Worm (Caenorhabditis elegans) whole organism, L1 larva: Measurements from ENCODE around the gene C44C1.1.

Experiments used
- C16A3.4 ChIP-seq: fragments of 150-350 bp; optimal IDR thresholded peaks from 2 replicates; lab custom pipeline; 2014; ENCODE audit warnings: missing biosample characterization, missing genetic modification characterization
- alr-1 ChIP-seq: fragments of 200-800 bp; sonication (Bioruptor generic); optimal IDR thresholded peaks from 2 replicates; lab custom pipeline; 2018; ENCODE audit warnings: borderline replicate concordance, mild to moderate bottlenecking, missing genetic modification characterization, missing compliant biosample characterization
- ama-1 ChIP-seq: fragments of 150-350 bp; optimal IDR thresholded peaks from 2 replicates; lab custom pipeline; 2014
- blmp-1 ChIP-seq: fragments of 150-350 bp; optimal IDR thresholded peaks from 2 replicates; lab custom pipeline; 2014; ENCODE audit warnings: missing biosample characterization, missing genetic modification characterization
- ceh-8 ChIP-seq: fragments of 200-800 bp; sonication (Bioruptor generic); optimal IDR thresholded peaks from 2 replicates; lab custom pipeline; 2018; ENCODE audit warnings: mild to moderate bottlenecking, missing genetic modification characterization, moderate library complexity, missing compliant biosample characterization
- ceh-82 ChIP-seq, 3 experiments: fragments of 150-350 bp in 1 of 3; sonication (generic microtip) in 2 of 3; optimal IDR thresholded peaks; 2 replicates each; lab custom pipeline; 2014 to 2017; ENCODE audit warnings: missing biosample characterization in 3 of 3, missing genetic modification characterization in 3 of 3
- ceh-88 ChIP-seq: fragments of 200-800 bp; sonication (Bioruptor generic); IDR thresholded peaks from 2 replicates; pipeline ENCODE4 v1.3.6; 2022; ENCODE audit warnings: missing genetic modification characterization, missing compliant biosample characterization
- ces-1 ChIP-seq: fragments of 150-350 bp; optimal IDR thresholded peaks from 2 replicates; lab custom pipeline; 2014; ENCODE audit warnings: missing biosample characterization, missing genetic modification reagents, missing genetic modification characterization
- dsc-1 ChIP-seq: sonication (generic microtip); optimal IDR thresholded peaks from 2 replicates; lab custom pipeline; 2016; ENCODE audit warnings: mild to moderate bottlenecking, missing genetic modification characterization, missing compliant biosample characterization
- efl-1 ChIP-seq, 4 experiments: fragments of 150-350 bp; optimal IDR thresholded peaks in 3 of 4; peaks in 1 of 4; 1 replicate in 1 of 4; 2 replicates in 3 of 4; lab custom pipeline; 2014; ENCODE audit warnings: missing biosample characterization in 2 of 4, missing genetic modification characterization in 2 of 4, missing genetic modification reagents in 2 of 4
- egl-13 ChIP-seq: sonication (generic microtip); optimal IDR thresholded peaks from 2 replicates; lab custom pipeline; 2016; ENCODE audit warnings: missing genotype, missing genetic modification reagents, missing genetic modification characterization, missing compliant biosample characterization
- elt-2 ChIP-seq: sonication (generic microtip); optimal IDR thresholded peaks from 2 replicates; lab custom pipeline; 2016; ENCODE audit warnings: missing genetic modification characterization, mild to moderate bottlenecking, inconsistent platforms, missing compliant biosample characterization, missing genetic modification reagents
- elt-3 ChIP-seq, 6 experiments: fragments of 150-350 bp in 1 of 6; sonication (generic microtip); optimal IDR thresholded peaks; 2 replicates each; lab custom pipeline; 2017 to 2018; ENCODE audit warnings: missing biosample characterization in 6 of 6, missing genetic modification characterization in 6 of 6, inconsistent platforms in 1 of 6
- fkh-10 ChIP-seq: sonication (generic microtip); optimal IDR thresholded peaks from 2 replicates; lab custom pipeline; 2017; ENCODE audit warnings: missing biosample characterization, missing genetic modification reagents, missing genetic modification characterization
- fkh-4 ChIP-seq: sonication (generic microtip); optimal IDR thresholded peaks from 2 replicates; lab custom pipeline; 2016; ENCODE audit warnings: missing compliant biosample characterization, missing genetic modification characterization, borderline replicate concordance
- fkh-8 ChIP-seq: sonication (generic microtip); optimal IDR thresholded peaks from 2 replicates; lab custom pipeline; 2016; ENCODE audit warnings: mild to moderate bottlenecking, missing genetic modification characterization, missing compliant biosample characterization
- fos-1 ChIP-seq: fragments of 150-350 bp; optimal IDR thresholded peaks from 2 replicates; lab custom pipeline; 2014; ENCODE audit warnings: missing biosample characterization, missing genetic modification characterization
- grh-1 ChIP-seq: fragments of 200-800 bp; sonication (Bioruptor generic); IDR thresholded peaks from 2 replicates; pipeline ENCODE4 v1.3.6; 2022; ENCODE audit warnings: missing genetic modification reagents, missing genetic modification characterization, missing compliant biosample characterization
- hlh-17 ChIP-seq: fragments of 200-800 bp; sonication (Bioruptor generic); optimal IDR thresholded peaks from 2 replicates; lab custom pipeline; 2018; ENCODE audit warnings: missing genetic modification characterization, mild to moderate bottlenecking, missing compliant biosample characterization, moderate library complexity, borderline replicate concordance
- hpl-2 ChIP-seq: fragments of 150-350 bp; optimal IDR thresholded peaks from 2 replicates; lab custom pipeline; 2014; ENCODE audit warnings: missing biosample characterization, missing genetic modification reagents, missing genetic modification characterization
- jun-1 ChIP-seq: fragments of 150-350 bp; optimal IDR thresholded peaks from 2 replicates; lab custom pipeline; 2014; ENCODE audit warnings: missing biosample characterization, missing genetic modification reagents, missing genetic modification characterization
- lin-13 ChIP-seq: fragments of 150-350 bp; optimal IDR thresholded peaks from 2 replicates; lab custom pipeline; 2014; ENCODE audit warnings: missing biosample characterization, missing genetic modification reagents, missing genetic modification characterization
- lin-14 ChIP-seq: fragments of 200-800 bp; sonication (Bioruptor generic); optimal IDR thresholded peaks from 2 replicates; lab custom pipeline; 2018; ENCODE audit warnings: mild to moderate bottlenecking, missing genetic modification characterization, moderate library complexity, missing compliant biosample characterization
- lin-35 ChIP-seq, 2 experiments: fragments of 150-350 bp; optimal IDR thresholded peaks; 2 replicates each; lab custom pipeline; 2014; ENCODE audit warnings: missing biosample characterization in 2 of 2, missing genetic modification characterization in 2 of 2, missing genetic modification reagents in 2 of 2
- lir-3 ChIP-seq: sonication (generic microtip); optimal IDR thresholded peaks from 2 replicates; lab custom pipeline; 2016; ENCODE audit warnings: mild to moderate bottlenecking, missing genetic modification characterization, moderate library complexity, missing compliant biosample characterization; ENCODE audit not compliant: poor library complexity
- lsy-2 ChIP-seq, 2 experiments: fragments of 150-350 bp; optimal IDR thresholded peaks; 2 replicates each; lab custom pipeline; 2014; ENCODE audit warnings: missing biosample characterization in 2 of 2, missing genetic modification characterization in 2 of 2
- mef-2 ChIP-seq: fragments of 150-350 bp; optimal IDR thresholded peaks from 2 replicates; lab custom pipeline; 2014; ENCODE audit warnings: missing biosample characterization, missing genetic modification characterization
- mep-1 ChIP-seq: fragments of 150-350 bp; optimal IDR thresholded peaks from 2 replicates; lab custom pipeline; 2014; ENCODE audit warnings: missing biosample characterization, missing genetic modification characterization
- nhr-20 ChIP-seq: sonication (generic microtip); optimal IDR thresholded peaks from 2 replicates; lab custom pipeline; 2016; ENCODE audit warnings: mild to moderate bottlenecking, missing genetic modification characterization, missing compliant biosample characterization
- nhr-237 ChIP-seq: fragments of 150-350 bp; optimal IDR thresholded peaks from 2 replicates; lab custom pipeline; 2014; ENCODE audit warnings: missing biosample characterization, missing genetic modification characterization
- nhr-28 ChIP-seq: fragments of 150-350 bp; optimal IDR thresholded peaks from 2 replicates; lab custom pipeline; 2014; ENCODE audit warnings: missing biosample characterization, missing genetic modification characterization
- nhr-47 ChIP-seq: sonication (generic microtip); optimal IDR thresholded peaks from 2 replicates; lab custom pipeline; 2016; ENCODE audit warnings: mild to moderate bottlenecking, missing genetic modification characterization, moderate library complexity, missing compliant biosample characterization
- nhr-71 ChIP-seq: sonication (generic microtip); optimal IDR thresholded peaks from 2 replicates; lab custom pipeline; 2016; ENCODE audit warnings: mild to moderate bottlenecking, missing genetic modification characterization, moderate library complexity, missing compliant biosample characterization
- nhr-85 ChIP-seq: sonication (generic microtip); peaks from one replicate; lab custom pipeline; 2016; ENCODE audit warnings: missing genetic modification characterization, inconsistent platforms, missing compliant biosample characterization
- nhr-90 ChIP-seq: sonication (generic microtip); optimal IDR thresholded peaks from 2 replicates; lab custom pipeline; 2016; ENCODE audit warnings: mild to moderate bottlenecking, missing genetic modification characterization, missing compliant biosample characterization; ENCODE audit not compliant: poor library complexity
- pag-3 ChIP-seq: sonication (generic microtip); optimal IDR thresholded peaks from 2 replicates; lab custom pipeline; 2017; ENCODE audit warnings: missing genetic modification characterization, mild to moderate bottlenecking, missing compliant biosample characterization, antibody characterized with exemption, borderline replicate concordance; ENCODE audit not compliant: insufficient read depth
- pax-3 ChIP-seq: fragments of 200-800 bp; sonication (Bioruptor generic); optimal IDR thresholded peaks from 2 replicates; lab custom pipeline; 2018; ENCODE audit warnings: mild to moderate bottlenecking, missing genetic modification characterization, moderate library complexity, missing compliant biosample characterization
- skn-1 ChIP-seq: fragments of 150-350 bp; optimal IDR thresholded peaks from 2 replicates; lab custom pipeline; 2014; ENCODE audit warnings: missing biosample characterization, missing genetic modification characterization
- snu-23 ChIP-seq: sonication (generic microtip); optimal IDR thresholded peaks from 2 replicates; lab custom pipeline; 2016; ENCODE audit warnings: missing genetic modification characterization, missing compliant biosample characterization
- swsn-7 ChIP-seq: sonication (generic microtip); optimal IDR thresholded peaks from 2 replicates; lab custom pipeline; 2016; ENCODE audit warnings: missing genetic modification characterization, missing compliant biosample characterization
- tbx-2 ChIP-seq: sonication (generic microtip); optimal IDR thresholded peaks from 2 replicates; lab custom pipeline; 2016; ENCODE audit warnings: missing genetic modification characterization, missing compliant biosample characterization
- ztf-4 ChIP-seq: fragments of 150-350 bp; optimal IDR thresholded peaks from 2 replicates; lab custom pipeline; 2014; ENCODE audit warnings: missing biosample characterization, missing genetic modification characterization

Gene C44C1.1

DNA sequence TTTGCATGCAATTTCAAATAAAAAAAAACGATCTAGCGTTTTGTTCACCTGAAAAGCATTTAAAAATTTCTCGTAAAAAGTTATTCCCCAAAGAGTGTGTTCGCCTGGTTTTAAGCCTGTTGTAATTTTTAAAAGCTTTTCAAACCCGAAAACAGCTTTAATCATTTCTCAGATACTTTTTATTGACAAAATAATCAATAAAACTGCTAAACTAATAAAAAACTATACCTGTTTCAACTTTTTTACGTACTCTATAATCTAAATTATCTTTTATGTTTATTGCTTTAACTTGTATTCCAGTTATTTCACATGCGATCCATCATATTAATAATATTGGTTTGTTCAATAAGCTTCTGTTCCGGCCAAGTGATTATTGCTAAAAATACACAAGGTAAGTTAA lies 23.5 kb downstream of the C44C1.1 start, which contains the start of gene cutl-21:
Gene cutl-21, plus strand, starts transcription at position 301 of the 400 bp plus-strand sequence.
- TF ChIP-seq elt-3 (tag; optimal IDR thresholded peaks at IDR 0.05; lab: Kevin White, UChicago) (no peak), nhr-90 (no peak), ztf-4 (tag; lab: Kevin White, UChicago) (no peak), jun-1 (no peak), swsn-7 (tag; lab: Kevin White, UChicago) (no peak), ces-1 (GFP tag; lab: Kevin White, UChicago) (no peak), lin-35 (GFP tag; optimal IDR thresholded peaks at IDR 0.05; lab: Kevin White, UChicago) (no peak), ceh-8 (GFP tag; lab: Kevin White, UChicago) (no peak), mef-2 (tag; lab: Kevin White, UChicago) (no peak), efl-1 (optimal IDR thresholded peaks at IDR 0.05; lab: Kevin White, UChicago) (no peak), efl-1 (GFP tag; optimal IDR thresholded peaks at IDR 0.05 in 1 of 2; lab: Kevin White, UChicago) (no peak), fkh-10 (GFP tag; lab: Kevin White, UChicago) (no peak), egl-13 (tag; lab: Kevin White, UChicago) (no peak), dsc-1 (tag; lab: Kevin White, UChicago) (no peak), fkh-4 (tag; lab: Kevin White, UChicago) (no peak), fos-1 (tag; lab: Kevin White, UChicago) (no peak), tbx-2 (tag; lab: Kevin White, UChicago) (no peak)

DNA sequence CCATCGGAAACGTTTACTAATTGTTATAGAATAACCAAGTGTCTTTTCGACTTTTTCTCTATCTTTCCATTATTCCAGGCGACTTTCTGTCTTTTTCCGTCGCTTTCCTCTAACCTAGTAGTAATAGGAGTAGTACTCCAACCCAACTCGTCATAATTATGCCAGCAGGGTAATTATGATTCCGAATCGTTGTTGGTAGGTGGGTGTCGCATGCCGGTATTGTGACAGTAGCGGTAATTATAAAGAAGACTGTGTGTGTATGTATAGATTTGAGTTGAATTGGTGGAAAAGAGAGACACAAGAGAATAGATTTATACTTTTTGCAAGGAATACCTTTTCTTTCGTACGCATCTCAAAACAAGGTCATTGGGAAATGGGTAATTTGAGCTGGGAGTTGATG lies 24.4 kb downstream of the C44C1.1 start:
- TF ChIP-seq ceh-8 (GFP tag; lab: Kevin White, UChicago) (peak; percentile 27), blmp-1 (peak; percentile 29), mep-1 (tag; lab: Kevin White, UChicago) (peak; percentile 25), alr-1 (no peak), nhr-85 (tag; lab: Kevin White, UChicago) (peak; percentile 81)

ce11 chrX:1009512-1009911 lies 28.9 kb downstream of the C44C1.1 start:
- TF ChIP-seq mef-2 (tag; lab: Kevin White, UChicago) (no peak), elt-2 (tag; lab: Kevin White, UChicago) (peak; percentile 17)

ce11 chrX:1010627-1011452 lies 30.3 kb downstream of the C44C1.1 start:
- TF ChIP-seq lin-14 (GFP tag; lab: Kevin White, UChicago) = peak; percentile 74
- peak; percentile 18 for TF ChIP-seq dsc-1 (tag; lab: Kevin White, UChicago)
- peak; percentile 26 for TF ChIP-seq lin-13 (GFP tag; lab: Kevin White, UChicago)
- peak; percentile 82 for TF ChIP-seq snu-23 (GFP tag; lab: Kevin White, UChicago)
- peak; percentile 45; the same call in 1 of the 2 replicates for TF ChIP-seq grh-1 (GFP tag; lab: Robert Waterston, UW)
- peak; percentile 21 for TF ChIP-seq pag-3 (tag; lab: Kevin White, UChicago)
- TF ChIP-seq skn-1 (tag; lab: Kevin White, UChicago) = peak; percentile 68
- peak; percentile 0 to 83 (median 29) for TF ChIP-seq elt-3 (tag; optimal IDR thresholded peaks at IDR 0.05; lab: Kevin White, UChicago)
- peak; percentile 56 for TF ChIP-seq tbx-2 (tag; lab: Kevin White, UChicago)
- peak; percentile 85 for TF ChIP-seq nhr-20 (tag; lab: Kevin White, UChicago)
- TF ChIP-seq nhr-90 = peak; percentile 79
- TF ChIP-seq nhr-237 = no peak
- peak; percentile 9 for TF ChIP-seq pax-3 (tag; lab: Kevin White, UChicago)
- 0 out of 2 replicates have a peak, but pooled peaks have one; percentile 3 for TF ChIP-seq ceh-88 (GFP tag; lab: Robert Waterston, UW)
- no peak for TF ChIP-seq ceh-82 (tag; optimal IDR thresholded peaks at IDR 0.05; lab: Kevin White, UChicago)
- TF ChIP-seq lsy-2 (tag; optimal IDR thresholded peaks at IDR 0.05; lab: Kevin White, UChicago) = peak; percentile 34 to 62
- TF ChIP-seq mep-1 (tag; lab: Kevin White, UChicago) = peak; percentile 62
- peak; percentile 9 for TF ChIP-seq jun-1
- peak; percentile 93 for TF ChIP-seq nhr-85 (tag; lab: Kevin White, UChicago)
- peak; percentile 56 for TF ChIP-seq ztf-4 (tag; lab: Kevin White, UChicago)
- peak; percentile 38 for TF ChIP-seq C16A3.4 (tag; lab: Kevin White, UChicago)
- peak; percentile 47 for TF ChIP-seq nhr-47 (tag; lab: Kevin White, UChicago)
- TF ChIP-seq fkh-8 = peak; percentile 12
- peak; percentile 25 for TF ChIP-seq ama-1 (lab: Kevin White, UChicago)
- TF ChIP-seq hlh-17 = no peak
- TF ChIP-seq nhr-28 (tag; lab: Kevin White, UChicago) = no peak
- TF ChIP-seq nhr-71 (tag; lab: Kevin White, UChicago) = peak; percentile 86
- TF ChIP-seq lir-3 = peak; percentile 52
- peak; percentile 36 for TF ChIP-seq hpl-2
- TF ChIP-seq elt-2 (tag; lab: Kevin White, UChicago) = peak; percentile 84
